Fruit fly (Drosophila melanogaster): ENCODE measurements around the gene CG3793.

Gene CG3793

dm6 chr2L:15768097-15768496, 4.1 kb downstream of the CG3793 start, which contains the start of gene wek (continued):
- TF ChIP-seq Dp (GFP tag; optimal IDR thresholded peaks at IDR 0.05), result peak; percentile 82
- peak; percentile 83 for TF ChIP-seq Dref (GFP tag; IDR thresholded peaks at IDR 0.05)
- TF ChIP-seq ci (GFP tag; IDR thresholded peaks at IDR 0.05), result no peak
- TF ChIP-seq CG2199 (GFP tag; IDR thresholded peaks at IDR 0.05), result no peak
- no peak for TF ChIP-seq CG17568 (GFP tag; optimal IDR thresholded peaks at IDR 0.05)
- no peak for TF ChIP-seq CG30020 (tag; optimal IDR thresholded peaks at IDR 0.05)
- no peak for TF ChIP-seq CG10979 (tag; optimal IDR thresholded peaks at IDR 0.05)
- TF ChIP-seq CG32772 (GFP tag; IDR thresholded peaks at IDR 0.05), result no peak
- TF ChIP-seq sug (tag; optimal IDR thresholded peaks at IDR 0.05), result no peak
- TF ChIP-seq Ptx1 (GFP tag; IDR thresholded peaks at IDR 0.05), result no peak
- TF ChIP-seq CG6791 (GFP tag; IDR thresholded peaks at IDR 0.05; ENCODE audit: partially characterized antibody), result peak; percentile 82
- peak; percentile 79 for TF ChIP-seq zen2 (GFP tag; IDR thresholded peaks at IDR 0.05; ENCODE audit: partially characterized antibody)
- no peak for TF ChIP-seq CG6813 (GFP tag; optimal IDR thresholded peaks at IDR 0.05)
- TF ChIP-seq Dll (GFP tag; IDR thresholded peaks at IDR 0.05; ENCODE audit: partially characterized antibody), result peak; percentile 83
- TF ChIP-seq unpg (GFP tag; optimal IDR thresholded peaks at IDR 0.05), result no peak
- TF ChIP-seq CG9609 (GFP tag; optimal IDR thresholded peaks at IDR 0.05), result no peak
- no peak for TF ChIP-seq otp (GFP tag; IDR thresholded peaks at IDR 0.05)
- TF ChIP-seq crc (GFP tag; optimal IDR thresholded peaks at IDR 0.05), result no peak
- TF ChIP-seq CG15514 (GFP tag; optimal IDR thresholded peaks at IDR 0.05), result peak; percentile 89
- no peak for TF ChIP-seq CTCF (GFP tag; optimal IDR thresholded peaks at IDR 0.05)
- no peak for TF ChIP-seq br (optimal IDR thresholded peaks at IDR 0.05)
- TF ChIP-seq Kr (GFP tag; optimal IDR thresholded peaks at IDR 0.05), result no peak
- no peak for TF ChIP-seq en (GFP tag; optimal IDR thresholded peaks at IDR 0.05)
- TF ChIP-seq stwl (tag; optimal IDR thresholded peaks at IDR 0.05), result peak; percentile 61
- TF ChIP-seq stc (GFP tag; IDR thresholded peaks at IDR 0.05), result no peak
- TF ChIP-seq CG10147 (GFP tag; optimal IDR thresholded peaks at IDR 0.05), result no peak
- no peak for TF ChIP-seq Hey (tag; optimal IDR thresholded peaks at IDR 0.05)
- TF ChIP-seq MESR4 (GFP tag; optimal IDR thresholded peaks at IDR 0.05), result peak; percentile 65
- TF ChIP-seq Poxn (GFP tag; IDR thresholded peaks at IDR 0.05), result no peak
- TF ChIP-seq CG16813 (GFP tag; IDR thresholded peaks at IDR 0.05; ENCODE audit: partially characterized antibody), result peak; percentile 65
- no peak for TF ChIP-seq lbe (GFP tag; optimal IDR thresholded peaks at IDR 0.05)
- TF ChIP-seq shn (GFP tag; optimal IDR thresholded peaks at IDR 0.05), result no peak
- no peak for TF ChIP-seq CG18599 (GFP tag; optimal IDR thresholded peaks at IDR 0.05)
- no peak for TF ChIP-seq pum (GFP tag; optimal IDR thresholded peaks at IDR 0.05)

- TF ChIP-seq CG34422 (GFP tag; IDR thresholded peaks at IDR 0.05), result no peak
- no peak for TF ChIP-seq otp (GFP tag; IDR thresholded peaks at IDR 0.05)
- TF ChIP-seq stwl (tag; optimal IDR thresholded peaks at IDR 0.05), result peak; percentile 95
- peak; percentile 64 for TF ChIP-seq MBD-R2 (GFP tag; IDR thresholded peaks at IDR 0.05)
- no peak for TF ChIP-seq yki (optimal IDR thresholded peaks at IDR 0.05)
- TF ChIP-seq Myb (GFP tag; optimal IDR thresholded peaks at IDR 0.05), result peak; percentile 94
- TF ChIP-seq CG11696 (GFP tag; IDR thresholded peaks at IDR 0.05), result no peak
- peak; percentile 72 for TF ChIP-seq Bgb (GFP tag; IDR thresholded peaks at IDR 0.05; ENCODE audit: partially characterized antibody)
- no peak for TF ChIP-seq CG10543 (GFP tag; optimal IDR thresholded peaks at IDR 0.05)
- TF ChIP-seq chinmo (GFP tag; IDR thresholded peaks at IDR 0.05; ENCODE audit: partially characterized antibody), result peak; percentile 66; the same call in 1 of the 4 replicates
- peak; percentile 72 for TF ChIP-seq Scr (GFP tag; IDR thresholded peaks at IDR 0.05; ENCODE audit: partially characterized antibody)
- TF ChIP-seq CG42726 (GFP tag; IDR thresholded peaks at IDR 0.05; ENCODE audit: partially characterized antibody), result peak; percentile 44; the same call in 1 of the 2 replicates
- peak; percentile 51 for TF ChIP-seq CG1603 (tag; optimal IDR thresholded peaks at IDR 0.05)
- no peak for TF ChIP-seq Jarid2 (GFP tag; optimal IDR thresholded peaks at IDR 0.05)
- no peak for TF ChIP-seq Max (GFP tag; optimal IDR thresholded peaks at IDR 0.05)
- 0 out of 3 replicates have a peak, but pooled peaks have one; percentile 16 for TF ChIP-seq CG2199 (GFP tag; IDR thresholded peaks at IDR 0.05)
- peak; percentile 4 for TF ChIP-seq CG10267 (tag; optimal IDR thresholded peaks at IDR 0.05)
- no peak for TF ChIP-seq CG14441 (GFP tag; IDR thresholded peaks at IDR 0.05)
- TF ChIP-seq unc-4 (GFP tag; IDR thresholded peaks at IDR 0.05; ENCODE audit: partially characterized antibody), result peak; percentile 59; the same call in 1 of the 2 replicates
- TF ChIP-seq vnd (GFP tag; IDR thresholded peaks at IDR 0.05; ENCODE audit: partially characterized antibody), result peak; percentile 70; the same call in 2 of the 3 replicates
- peak; percentile 74 for TF ChIP-seq gfzf (GFP tag; optimal IDR thresholded peaks at IDR 0.05)
Observed at dm6 chr2L:15770978-15771377, 7.0 kb downstream of the CG3793 start, which contains the start of gene Ku80. TSS of gene Ku80 (minus strand) at chr2L:15771159.

Measured in whole organism, embryonic.